Worm (Caenorhabditis elegans): ENCODE data around the gene F53F1.3.

The F53F1.3 gene

DNA sequence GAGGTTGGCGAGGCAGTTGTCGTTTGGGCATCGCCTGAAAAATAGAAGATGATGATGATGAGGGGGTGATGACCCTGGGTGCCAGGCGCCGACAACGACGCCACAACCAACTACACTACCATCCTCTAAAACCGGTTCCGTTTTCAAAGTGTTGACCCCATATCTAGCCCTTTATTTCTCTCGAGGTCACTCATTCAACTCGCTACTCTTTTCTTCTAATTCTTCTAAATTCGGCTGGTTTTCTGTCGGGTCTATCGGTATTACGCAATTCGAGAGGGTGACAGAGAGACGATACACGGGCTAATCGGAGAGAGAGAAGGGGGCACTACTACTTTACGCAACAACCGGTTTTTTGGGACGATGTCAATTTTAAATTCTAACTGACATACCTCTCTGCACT lies 36.7 kb upstream of the F53F1.3 start (continued):
- TF ChIP-seq nhr-90 (tag; optimal IDR thresholded peaks at IDR 0.05; ENCODE audit: poor library complexity), result peak; percentile 84
- peak in 2 of 3 experiments; percentile 24 to 26 for TF ChIP-seq ceh-82 (tag; optimal IDR thresholded peaks at IDR 0.05)
- TF ChIP-seq lin-35 (GFP tag; optimal IDR thresholded peaks at IDR 0.05), result peak; percentile 21 to 69
- TF ChIP-seq nhr-19 (GFP tag; conservative IDR thresholded peaks at IDR 0.05), result peak; percentile 63
- TF ChIP-seq ztf-11 (tag; optimal IDR thresholded peaks at IDR 0.05), result no peak
- peak; percentile 92 for TF ChIP-seq nhr-20 (tag; optimal IDR thresholded peaks at IDR 0.05)
- no peak for TF ChIP-seq unc-86 (tag; optimal IDR thresholded peaks at IDR 0.05)
- no peak for TF ChIP-seq snpc-4 (tag; optimal IDR thresholded peaks at IDR 0.05)
- TF ChIP-seq ceh-90 (tag; optimal IDR thresholded peaks at IDR 0.05), result no peak
- no peak for TF ChIP-seq alr-1 (tag; optimal IDR thresholded peaks at IDR 0.05; ENCODE audit: borderline replicate concordance)
- TF ChIP-seq irx-1 (tag; optimal IDR thresholded peaks at IDR 0.05), result peak; percentile 62
- TF ChIP-seq dpl-1 (GFP tag; optimal IDR thresholded peaks at IDR 0.05), result peak in 2 of 3 experiments; percentile 23 to 63
- peak; percentile 92 for TF ChIP-seq snu-23 (GFP tag; optimal IDR thresholded peaks at IDR 0.05)
- no peak for TF ChIP-seq pax-3 (tag; optimal IDR thresholded peaks at IDR 0.05)
- TF ChIP-seq zip-4 (GFP tag; optimal IDR thresholded peaks at IDR 0.05), result peak; percentile 44
- TF ChIP-seq pqm-1 (tag; optimal IDR thresholded peaks at IDR 0.05), result no peak
- TF ChIP-seq hlh-17 (GFP tag; optimal IDR thresholded peaks at IDR 0.05; ENCODE audit: borderline replicate concordance), result no peak
- peak; percentile 10 for TF ChIP-seq hpl-2 (GFP tag; optimal IDR thresholded peaks at IDR 0.05)
- no peak for TF ChIP-seq ces-1 (GFP tag; optimal IDR thresholded peaks at IDR 0.05)
- TF ChIP-seq nhr-85 (tag), result peak; percentile 100
- TF ChIP-seq lin-13 (GFP tag; optimal IDR thresholded peaks at IDR 0.05), result peak; percentile 54
- peak; percentile 22 for TF ChIP-seq xbp-1 (tag; optimal IDR thresholded peaks at IDR 0.05)
- no peak for TF ChIP-seq sup-37 (GFP tag; optimal IDR thresholded peaks at IDR 0.05)
- TF ChIP-seq lsy-2 (tag; optimal IDR thresholded peaks at IDR 0.05), result peak; percentile 63 to 75
- peak; percentile 2 for TF ChIP-seq C04F5.9 (tag; optimal IDR thresholded peaks at IDR 0.05)
- no peak for TF ChIP-seq ets-5 (GFP tag; IDR thresholded peaks at IDR 0.05)
- peak; percentile 13 for TF ChIP-seq efl-3 (GFP tag; optimal IDR thresholded peaks at IDR 0.05)
- no peak for TF ChIP-seq unc-98 (GFP tag; IDR thresholded peaks at IDR 0.05)
- TF ChIP-seq fkh-10 (GFP tag; optimal IDR thresholded peaks at IDR 0.05), result no peak
- no peak for TF ChIP-seq nhr-28 (tag; optimal IDR thresholded peaks at IDR 0.05)
- TF ChIP-seq rnt-1 (tag; optimal IDR thresholded peaks at IDR 0.05), result peak; percentile 38
- TF ChIP-seq elt-3 (tag; optimal IDR thresholded peaks at IDR 0.05), result peak in 5 of 6 experiments; percentile 59 to 96 (median 93)
- peak in 1 of 2 experiments; percentile 68 for TF ChIP-seq mdl-1 (tag; optimal IDR thresholded peaks at IDR 0.05)
- TF ChIP-seq elt-2 (tag; optimal IDR thresholded peaks at IDR 0.05), result no peak
- peak; percentile 59 for TF ChIP-seq unc-130 (tag; optimal IDR thresholded peaks at IDR 0.05)
- TF ChIP-seq fkh-4 (tag; optimal IDR thresholded peaks at IDR 0.05; ENCODE audit: borderline replicate concordance), result no peak
- TF ChIP-seq blmp-1 (tag; optimal IDR thresholded peaks at IDR 0.05), result peak; percentile 95
- no peak for TF ChIP-seq vab-15 (tag; optimal IDR thresholded peaks at IDR 0.05)
- TF ChIP-seq egl-13 (tag; optimal IDR thresholded peaks at IDR 0.05), result no peak
- no peak for TF ChIP-seq nhr-76 (tag; optimal IDR thresholded peaks at IDR 0.05)
- no peak for TF ChIP-seq C34B4.2 (tag; optimal IDR thresholded peaks at IDR 0.05)
- TF ChIP-seq mef-2 (tag; optimal IDR thresholded peaks at IDR 0.05), result no peak
- TF ChIP-seq ama-1 (optimal IDR thresholded peaks at IDR 0.05), result no peak
- peak; percentile 62 for TF ChIP-seq C16A3.4 (tag; optimal IDR thresholded peaks at IDR 0.05)
- peak; percentile 57 for TF ChIP-seq ztf-4 (tag; optimal IDR thresholded peaks at IDR 0.05)
- TF ChIP-seq nhr-77 (tag; optimal IDR thresholded peaks at IDR 0.05), result peak; percentile 42
- TF ChIP-seq tbx-2 (tag; optimal IDR thresholded peaks at IDR 0.05), result peak; percentile 55
- TF ChIP-seq lin-14 (GFP tag; optimal IDR thresholded peaks at IDR 0.05), result peak; percentile 96
- no peak for TF ChIP-seq mab-9 (GFP tag; IDR thresholded peaks at IDR 0.05)
- TF ChIP-seq pag-3 (tag; optimal IDR thresholded peaks at IDR 0.05; ENCODE audit: borderline replicate concordance, insufficient read depth), result no peak
- TF ChIP-seq nhr-84 (tag; optimal IDR thresholded peaks at IDR 0.05), result no peak
- no peak for TF ChIP-seq ceh-88 (GFP tag; IDR thresholded peaks at IDR 0.05)
- peak; percentile 66 for TF ChIP-seq fos-1 (tag; optimal IDR thresholded peaks at IDR 0.05)
